Fruit fly (Drosophila melanogaster) S2 (cell line): ENCODE results near the gene Chmp1.

ENCODE experiments used
- CG8478 ChIP-seq: fragments of >200 bp; optimal IDR thresholded peaks from 2 replicates; lab custom pipeline; 2018
- CTCF ChIP-seq, 2 experiments: fragments of >200 bp; optimal IDR thresholded peaks; 2 replicates each; lab custom pipeline; 2018

dm6 chr3L:18640584-18641527, 43.0 kb downstream of the Chmp1 start:
- no peak for TF ChIP-seq CG8478 (lab: Kevin White, UChicago)
- TF ChIP-seq CTCF (optimal IDR thresholded peaks at IDR 0.05; lab: Kevin White, UChicago) = no peak
